Worm (Caenorhabditis elegans) whole organism, L4/young adult: Measurements from ENCODE around the gene srlf-20.

Experiments used
- dao-5 ChIP-seq: sonication (generic microtip); optimal IDR thresholded peaks from 2 replicates; lab custom pipeline; 2016; ENCODE audit warnings: missing genotype, missing genetic modification characterization, moderate library complexity, missing compliant biosample characterization
- him-1 ChIP-seq: sonication (generic microtip); optimal IDR thresholded peaks from 2 replicates; lab custom pipeline; 2016; ENCODE audit warnings: missing genotype, missing genetic modification reagents, missing genetic modification characterization, missing compliant biosample characterization

DNA sequence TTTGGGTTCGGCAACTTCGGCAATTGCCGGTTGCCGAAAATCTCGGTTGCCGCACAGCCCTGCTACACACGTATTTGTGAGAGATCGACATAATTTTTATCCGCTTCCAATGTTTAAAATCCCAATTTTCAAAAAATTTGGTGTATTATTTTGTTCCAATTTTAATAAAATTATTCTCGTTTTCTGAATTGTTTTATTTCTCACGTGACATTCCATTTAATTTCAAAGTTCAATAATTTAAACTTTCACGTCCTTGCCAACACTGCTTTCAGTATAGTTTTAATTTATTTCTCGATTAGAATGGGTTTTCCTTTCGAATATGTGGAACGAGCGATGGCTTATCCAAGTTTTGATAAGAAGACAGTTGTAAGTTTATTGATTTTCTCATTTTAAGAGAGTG lies 37.2 kb upstream of the srlf-20 start, which contains the start of gene K09C6.2:
- no peak for TF ChIP-seq dao-5 (tag; lab: Kevin White, UChicago)
- no peak for TF ChIP-seq him-1
